Fruit fly (Drosophila melanogaster) whole organism: ENCODE results near the gene CG43448.

ENCODE experiments used
- Dll ChIP-seq: fragments of >200 bp; optimal IDR thresholded peaks from 2 replicates; lab custom pipeline; 2017
- EcR ChIP-seq, 2 experiments: fragments of >200 bp; optimal IDR thresholded peaks; 2 replicates each; lab custom pipeline; 2017; ENCODE audit warnings: missing biosample characterization in 2 of 2, missing genetic modification characterization in 2 of 2, missing genetic modification reagents in 2 of 2
- pan ChIP-seq: fragments of >200 bp; optimal IDR thresholded peaks from 2 replicates; lab custom pipeline; 2017
- psq ChIP-seq: fragments of >200 bp; optimal IDR thresholded peaks from 2 replicates; lab custom pipeline; 2017

DNA sequence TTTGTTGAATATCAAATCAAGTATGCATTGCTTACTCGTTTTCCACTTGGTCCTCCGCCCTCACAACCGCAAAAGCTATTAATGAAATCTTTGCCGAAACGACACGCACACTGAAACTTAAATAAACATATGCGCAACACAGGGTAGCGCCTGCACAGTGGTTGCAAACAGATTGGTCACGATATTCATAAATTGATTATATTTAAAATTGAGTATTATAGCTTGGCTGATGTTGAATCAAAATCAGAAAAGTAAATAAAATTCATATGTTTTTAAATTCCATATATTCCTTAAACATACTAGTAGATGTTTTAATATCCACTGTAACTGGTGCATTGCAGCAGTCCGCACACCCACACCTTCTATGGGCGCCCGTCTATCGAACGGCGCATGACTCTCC lies 46.4 kb upstream of the CG43448 start:
- TF ChIP-seq pan (lab: Kevin White, UChicago) (no peak), EcR (GFP tag; optimal IDR thresholded peaks at IDR 0.05; lab: Kevin White, UChicago) (no peak), Dll (lab: Kevin White, UChicago) (no peak), psq (lab: Kevin White, UChicago) (no peak)
